Fruit fly (Drosophila melanogaster) Kc167 (cell line): Measurements from ENCODE around the gene Nedd8.

ENCODE experiments used
- Myc ChIP-seq: fragments of >200 bp; optimal IDR thresholded peaks from 2 replicates; lab custom pipeline; 2017; ENCODE audit warnings: missing external identifiers
- Sin3A ChIP-seq: fragments of >200 bp; optimal IDR thresholded peaks from 2 replicates; lab custom pipeline; 2018; ENCODE audit warnings: missing external identifiers
- h ChIP-seq: fragments of >200 bp; optimal IDR thresholded peaks from 3 replicates; lab custom pipeline; 2018; ENCODE audit warnings: missing external identifiers
- insv ChIP-seq: fragments of >200 bp; optimal IDR thresholded peaks from 3 replicates; lab custom pipeline; 2018; ENCODE audit warnings: missing external identifiers
- psq ChIP-seq: fragments of >200 bp; optimal IDR thresholded peaks from 2 replicates; lab custom pipeline; 2017; ENCODE audit warnings: missing external identifiers
- ttk ChIP-seq: sonication (Bioruptor generic); optimal IDR thresholded peaks from 2 replicates; lab custom pipeline; 2017; ENCODE audit warnings: missing external identifiers

The Nedd8 gene

DNA sequence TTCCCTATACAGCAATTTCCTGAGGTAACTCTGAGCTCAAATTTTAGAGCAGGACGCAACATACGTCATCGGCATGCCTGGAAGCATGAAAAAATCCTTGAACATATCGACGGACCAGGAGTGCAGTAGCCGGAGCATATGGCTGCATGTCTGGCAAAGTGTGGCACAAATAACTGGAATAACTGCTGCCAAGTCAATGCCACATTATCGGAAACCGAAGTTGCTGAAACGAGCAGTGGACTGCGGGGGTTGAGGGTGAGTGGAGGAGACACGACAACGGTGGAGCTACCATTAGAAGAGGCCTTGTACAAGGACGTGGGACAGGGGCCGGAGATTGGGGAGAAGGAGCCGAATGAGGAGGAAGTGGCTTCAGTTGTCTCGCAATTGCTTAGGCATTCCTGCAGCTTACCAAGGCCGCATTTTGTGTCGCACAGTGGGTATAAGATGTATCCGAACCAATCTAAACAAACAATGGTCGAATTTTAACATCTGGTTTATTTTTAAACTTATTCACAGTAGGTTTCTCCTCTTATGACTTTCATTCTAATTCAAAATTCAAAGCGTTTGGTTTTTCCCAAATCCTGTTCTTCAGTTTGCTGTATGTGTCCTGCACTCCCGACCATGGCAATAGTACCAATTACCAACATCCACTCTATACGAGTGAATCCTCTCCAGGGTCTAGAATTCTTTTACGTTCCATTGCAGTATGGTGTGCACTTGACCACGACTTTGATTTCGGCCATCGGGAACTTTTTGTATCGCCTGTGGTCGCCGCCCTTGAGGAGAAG is 5.7 kb downstream of the Nedd8 start, which contains the start of gene CG46304:
Gene CG46304, plus strand, starts transcription at position 541 of the 788 bp plus-strand sequence.
- no peak for TF ChIP-seq h (lab: Kevin White, UChicago)
- no peak for TF ChIP-seq Myc
- TF ChIP-seq ttk (lab: Kevin White, UChicago) = no peak
- no peak for TF ChIP-seq Sin3A (lab: Kevin White, UChicago)
- no peak for TF ChIP-seq psq
- no peak for TF ChIP-seq insv (lab: Kevin White, UChicago)

DNA sequence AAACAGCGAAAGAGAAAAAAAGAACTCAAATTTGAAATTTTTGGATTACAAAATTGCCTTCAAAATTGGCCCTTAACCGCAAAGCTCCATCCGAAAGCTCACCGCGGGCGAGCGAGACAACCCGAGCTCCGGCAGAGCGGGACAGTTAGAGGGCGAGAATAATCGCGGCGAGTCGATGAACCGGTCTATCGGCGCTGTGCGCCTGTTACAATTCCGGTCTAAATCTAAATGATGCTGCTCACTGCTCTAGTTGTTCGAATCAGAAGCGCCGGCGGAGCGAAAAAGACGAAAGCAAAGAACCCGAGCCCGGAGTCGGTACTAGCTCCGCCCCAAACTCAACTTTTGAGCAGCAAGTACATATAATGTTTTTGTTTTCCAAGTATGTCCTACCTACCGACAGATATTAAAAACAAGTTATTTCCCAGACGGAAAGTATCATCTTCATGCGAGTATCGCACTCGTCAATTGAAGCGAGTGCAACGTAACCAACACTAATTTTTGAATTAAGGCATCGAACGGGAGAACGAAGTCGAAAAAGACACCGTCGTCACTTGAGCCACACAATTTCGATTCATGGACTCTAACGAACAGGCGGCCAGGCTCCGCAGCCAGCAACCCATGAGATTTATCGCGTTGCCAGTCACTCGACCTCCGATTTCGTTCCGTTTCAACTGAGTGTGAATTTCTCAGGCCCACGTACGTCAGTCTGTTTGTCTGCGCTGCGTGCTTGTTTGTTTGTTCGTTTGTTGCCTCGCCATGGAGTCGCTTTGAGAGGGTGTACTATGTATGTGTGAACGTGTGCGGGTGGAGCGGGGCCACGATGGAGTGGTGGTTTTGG is 7.2 kb downstream of the Nedd8 start:
- no peak for TF ChIP-seq Myc
- TF ChIP-seq Sin3A (lab: Kevin White, UChicago) = no peak
- no peak for TF ChIP-seq h (lab: Kevin White, UChicago)
- no peak for TF ChIP-seq ttk (lab: Kevin White, UChicago)
- no peak for TF ChIP-seq psq
- no peak for TF ChIP-seq insv (lab: Kevin White, UChicago)

DNA sequence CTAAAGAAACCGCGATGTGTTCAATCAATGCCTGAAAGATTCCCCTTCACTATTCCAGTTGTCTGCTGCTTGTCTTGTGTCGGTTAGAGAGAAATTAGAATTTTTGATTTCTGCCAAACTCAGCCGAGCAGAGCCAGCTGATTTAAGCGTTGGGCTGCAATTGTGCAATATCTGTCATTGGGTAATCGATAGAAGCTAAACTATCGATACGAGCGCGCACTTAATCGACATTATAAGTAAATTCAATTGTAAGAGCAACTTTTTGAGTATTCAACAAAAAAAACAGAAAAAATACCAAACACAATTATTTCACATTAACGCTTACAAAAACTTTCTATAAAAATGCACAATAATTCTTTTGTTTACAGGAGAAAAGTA is 7.9 kb downstream of the Nedd8 start, which contains the start of gene ssp3:
Gene ssp3, minus strand, starts transcription at position 164 of the 378 bp plus-strand sequence.
- TF ChIP-seq ttk (lab: Kevin White, UChicago) = no peak
- no peak for TF ChIP-seq Sin3A (lab: Kevin White, UChicago)
- TF ChIP-seq insv (lab: Kevin White, UChicago) = no peak
- TF ChIP-seq h (lab: Kevin White, UChicago) = no peak
- no peak for TF ChIP-seq psq
- TF ChIP-seq Myc = no peak

DNA sequence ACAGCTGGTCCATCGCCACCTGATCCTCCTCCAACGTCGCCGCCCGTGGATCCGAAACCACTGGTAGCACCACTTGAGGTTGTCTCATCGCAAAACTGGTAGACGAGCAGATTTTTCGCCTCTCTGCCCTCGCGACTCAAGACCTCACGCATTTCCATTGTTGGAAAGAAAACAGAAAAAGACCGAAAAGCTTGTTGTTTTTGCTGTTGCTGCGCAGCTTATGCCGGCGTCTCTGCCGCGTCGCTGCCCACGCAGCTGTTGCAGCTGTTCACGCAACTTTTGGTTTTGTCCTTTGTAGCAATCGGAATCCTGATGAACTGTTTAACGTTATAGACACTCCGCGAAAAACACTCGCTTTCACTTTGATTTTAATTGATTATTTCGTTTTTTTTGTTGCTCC is 8.3 kb downstream of the Nedd8 start:
- TF ChIP-seq psq (no peak), h (lab: Kevin White, UChicago) (no peak), insv (lab: Kevin White, UChicago) (no peak), Myc (no peak), ttk (lab: Kevin White, UChicago) (no peak), Sin3A (lab: Kevin White, UChicago) (no peak)

DNA sequence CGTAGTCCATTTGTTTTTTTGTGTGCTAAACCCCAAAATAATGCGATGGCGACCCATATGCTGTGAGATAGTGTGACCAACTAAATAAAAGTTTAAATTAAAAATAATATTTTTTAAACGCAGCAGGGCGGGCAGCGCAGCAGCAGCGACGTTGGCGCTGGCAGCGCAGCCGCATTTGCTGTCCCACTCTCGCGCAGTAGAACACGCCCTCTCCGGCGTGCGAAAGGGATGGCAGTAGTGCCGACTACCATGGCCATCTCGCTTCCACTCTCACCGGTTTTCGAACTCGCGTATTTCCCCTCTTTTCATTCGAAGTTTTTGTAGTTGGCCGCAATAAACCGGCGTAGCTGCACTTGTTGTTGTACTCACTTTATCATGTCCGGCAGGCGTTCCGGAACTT is 15.6 kb downstream of the Nedd8 start:
- TF ChIP-seq insv (lab: Kevin White, UChicago) (no peak), h (lab: Kevin White, UChicago) (no peak)

DNA sequence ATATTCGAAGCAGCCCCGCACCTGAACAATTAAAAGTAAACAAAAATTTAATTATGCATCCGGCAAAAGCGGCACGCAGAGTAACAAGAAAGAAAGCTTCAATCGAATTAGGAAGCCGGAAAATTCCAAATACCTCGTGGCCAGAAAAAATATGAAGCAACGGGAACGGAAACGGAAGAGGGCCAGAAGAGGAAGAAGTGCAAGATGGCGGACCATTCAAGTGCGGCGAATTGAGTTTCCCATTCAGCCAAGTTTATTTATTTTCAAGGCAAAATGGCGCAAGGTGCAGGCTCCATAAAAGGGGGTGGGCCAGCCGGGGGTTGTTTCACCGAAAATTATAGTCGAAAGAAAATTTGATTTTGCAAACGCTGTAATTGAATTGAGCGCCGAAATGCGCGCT is 17.0 kb downstream of the Nedd8 start:
- TF ChIP-seq Myc (no peak), ttk (lab: Kevin White, UChicago) (no peak), h (lab: Kevin White, UChicago) (no peak), psq (no peak), insv (lab: Kevin White, UChicago) (no peak), Sin3A (lab: Kevin White, UChicago) (no peak)

DNA sequence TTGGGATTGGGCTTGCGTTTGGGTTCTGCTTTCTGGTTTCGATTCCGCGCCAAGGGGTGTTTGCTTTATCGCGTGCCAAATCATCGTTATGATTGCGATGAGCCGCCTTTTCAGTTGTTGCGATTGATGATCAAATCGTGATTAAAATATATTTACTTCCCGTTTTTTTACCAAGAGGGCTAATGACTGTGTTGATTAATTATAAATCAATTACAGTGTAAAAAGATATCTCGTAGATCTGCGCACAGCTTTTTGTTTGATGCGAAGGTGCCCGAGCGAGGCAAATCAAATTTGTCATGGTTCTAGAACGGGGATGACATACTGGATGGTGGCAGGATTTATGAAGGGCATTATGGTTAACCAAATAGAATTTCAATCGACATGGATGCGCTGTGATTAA is 17.8 kb downstream of the Nedd8 start:
- TF ChIP-seq Myc (no peak), psq (no peak), insv (lab: Kevin White, UChicago) (no peak), Sin3A (lab: Kevin White, UChicago) (no peak), ttk (lab: Kevin White, UChicago) (no peak), h (lab: Kevin White, UChicago) (no peak)

DNA sequence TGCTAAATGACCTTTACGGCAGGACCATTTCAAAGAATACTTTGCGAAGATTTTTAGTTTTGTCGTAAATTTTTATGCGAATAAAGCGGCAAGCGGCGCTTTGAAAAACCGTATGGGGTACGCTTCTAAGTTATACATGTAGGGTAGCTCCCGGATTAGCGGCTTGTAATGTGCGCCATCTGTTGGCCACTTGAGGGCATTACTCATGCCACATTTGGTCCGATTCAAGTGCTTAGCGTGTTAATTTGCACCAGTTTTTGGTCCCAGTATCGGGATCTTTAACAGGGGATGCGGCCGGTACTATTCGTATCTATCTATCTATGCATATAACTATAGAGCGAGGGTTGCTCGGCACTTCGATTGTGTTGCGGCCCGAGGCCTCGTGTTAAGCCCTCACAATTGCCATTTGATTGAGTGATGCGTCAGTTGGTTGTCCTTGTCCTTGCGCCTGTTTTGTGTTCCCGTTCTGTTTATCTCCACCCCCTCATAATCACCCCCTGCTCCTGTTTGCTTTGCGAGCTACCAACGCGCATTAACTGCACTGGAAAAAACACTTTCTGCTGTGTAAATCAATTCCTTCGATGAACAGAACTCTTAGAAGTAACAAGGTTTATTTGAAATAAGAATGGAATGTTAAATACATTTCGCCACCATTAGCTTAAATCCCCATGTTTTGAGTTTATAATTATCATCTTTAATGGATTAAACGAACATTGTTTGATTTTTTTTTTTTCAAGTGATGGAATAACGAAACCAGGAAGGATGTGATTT is 21.1 kb downstream of the Nedd8 start:
- TF ChIP-seq h (lab: Kevin White, UChicago) (no peak), psq (no peak), insv (lab: Kevin White, UChicago) (no peak), Sin3A (lab: Kevin White, UChicago) (no peak), Myc (no peak), ttk (lab: Kevin White, UChicago) (no peak)

DNA sequence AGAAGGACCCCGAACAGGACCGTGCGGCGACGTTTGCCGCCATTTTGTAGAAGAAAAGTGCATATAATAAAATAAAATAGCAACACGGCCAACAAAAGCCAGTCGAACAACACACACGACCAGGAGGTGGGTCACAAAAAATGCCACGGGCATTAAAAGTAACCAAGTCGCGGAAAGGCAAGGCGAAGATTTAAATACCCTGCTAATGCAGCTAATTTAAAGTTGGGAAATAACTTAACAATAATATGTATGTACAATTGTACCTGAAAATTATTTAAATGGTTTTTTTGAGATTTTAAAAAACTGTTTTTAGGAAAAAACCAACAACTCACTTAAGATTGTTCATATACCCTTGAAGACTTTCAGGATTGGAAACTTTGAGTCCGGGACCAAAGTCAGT is 22.0 kb downstream of the Nedd8 start:
- no peak for TF ChIP-seq ttk (lab: Kevin White, UChicago)
- no peak for TF ChIP-seq insv (lab: Kevin White, UChicago)
- no peak for TF ChIP-seq psq
- no peak for TF ChIP-seq h (lab: Kevin White, UChicago)
- TF ChIP-seq Myc = no peak
- no peak for TF ChIP-seq Sin3A (lab: Kevin White, UChicago)

DNA sequence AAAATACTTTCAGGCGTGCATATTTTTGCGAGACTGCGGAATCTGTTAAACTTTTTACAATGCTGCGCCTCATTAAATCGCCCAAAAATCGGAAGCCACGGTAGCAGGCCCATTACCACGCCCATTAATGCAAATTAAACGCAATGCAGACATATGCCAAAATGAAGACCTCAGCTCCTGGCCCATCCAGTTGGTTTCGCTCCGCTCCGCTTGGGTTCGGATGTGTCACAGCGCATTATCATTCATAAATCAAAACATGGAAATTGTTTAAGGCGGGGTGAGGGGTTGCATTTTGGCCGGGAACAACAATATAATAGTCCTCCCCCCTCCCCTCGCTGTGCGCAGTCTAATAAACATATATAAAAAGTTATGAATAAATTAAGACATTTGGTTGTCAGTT is 23.7 kb downstream of the Nedd8 start:
- TF ChIP-seq insv (lab: Kevin White, UChicago) (no peak), ttk (lab: Kevin White, UChicago) (no peak), psq (no peak), Myc (no peak), Sin3A (lab: Kevin White, UChicago) (no peak), h (lab: Kevin White, UChicago) (no peak)

DNA sequence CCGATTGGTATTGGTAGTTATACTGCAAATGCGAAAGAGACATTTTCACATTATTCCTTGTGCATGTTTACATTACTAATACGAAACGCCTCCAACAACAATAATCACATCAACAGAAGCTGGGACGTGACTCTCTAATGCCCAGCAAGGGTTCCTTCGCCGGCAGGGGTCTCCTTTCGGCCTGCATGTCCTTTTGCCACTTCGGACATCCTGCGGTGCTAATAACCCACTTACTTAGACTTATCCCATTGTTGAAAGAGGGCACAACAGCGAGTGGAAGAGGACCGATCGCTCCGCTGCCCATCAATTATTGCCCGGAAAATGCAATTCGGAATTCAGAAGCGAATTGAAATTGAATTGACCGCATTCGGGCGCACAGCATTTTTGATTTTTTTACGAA is 25.7 kb downstream of the Nedd8 start:
- no peak for TF ChIP-seq h (lab: Kevin White, UChicago)
- no peak for TF ChIP-seq Myc
- TF ChIP-seq insv (lab: Kevin White, UChicago) = no peak
- no peak for TF ChIP-seq psq
- no peak for TF ChIP-seq ttk (lab: Kevin White, UChicago)
- TF ChIP-seq Sin3A (lab: Kevin White, UChicago) = no peak
